Worm (Caenorhabditis elegans): ENCODE data around the gene F17E5.2.
A peak's percentile ranks its signal among the peaks of the same experiment; 100 is the strongest.

The F17E5.2 gene

ce11 chrX:12393786-12394308, at the start of gene F17E5.2:
Gene F17E5.2, plus strand, starts transcription at chrX:12394258.
- TF ChIP-seq ztf-23 (GFP tag; IDR thresholded peaks at IDR 0.05) (no peak; the same call in none of the 2 replicates), T22C8.4 (GFP tag; IDR thresholded peaks at IDR 0.05) (no peak), med-1 (GFP tag; optimal IDR thresholded peaks at IDR 0.05; ENCODE audit: insufficient read depth) (no peak), ref-1 (GFP tag; conservative IDR thresholded peaks at IDR 0.05) (no peak), cog-1 (tag; optimal IDR thresholded peaks at IDR 0.05) (peak; percentile 94)

DNA sequence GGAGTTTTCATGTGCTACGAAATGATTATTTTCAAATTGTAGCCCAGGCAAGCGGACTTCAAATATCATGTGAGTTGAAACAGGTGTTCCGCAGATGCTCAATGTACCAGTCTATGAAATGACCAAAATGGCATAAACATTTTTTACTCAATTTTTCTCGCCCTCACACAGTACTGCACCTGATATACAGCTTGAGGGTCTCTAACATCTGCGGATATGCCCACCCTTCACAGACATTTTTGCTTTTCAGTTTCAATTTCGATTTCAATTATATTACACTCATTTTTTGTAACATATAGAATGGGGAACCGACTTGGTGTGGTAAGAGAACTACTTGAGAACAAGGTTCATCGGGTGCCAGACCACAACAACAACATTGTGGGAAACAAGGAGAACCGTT, 47.3 kb upstream of the F17E5.2 start, which contains the start of gene F42F12.11:
Gene F42F12.11 (plus strand): TSS at position 301 of the 400 bp plus-strand sequence.
- TF ChIP-seq med-1 (GFP tag; optimal IDR thresholded peaks at IDR 0.05; ENCODE audit: insufficient read depth) (no peak), ztf-23 (GFP tag; IDR thresholded peaks at IDR 0.05) (no peak), cog-1 (tag; optimal IDR thresholded peaks at IDR 0.05) (no peak), T22C8.4 (GFP tag; IDR thresholded peaks at IDR 0.05) (no peak), ztf-29 (GFP tag; IDR thresholded peaks at IDR 0.05) (no peak), ref-1 (GFP tag; conservative IDR thresholded peaks at IDR 0.05) (no peak), klf-2 (GFP tag; conservative IDR thresholded peaks at IDR 0.05) (no peak), flt-1 (GFP tag; IDR thresholded peaks at IDR 0.05) (no peak)

DNA sequence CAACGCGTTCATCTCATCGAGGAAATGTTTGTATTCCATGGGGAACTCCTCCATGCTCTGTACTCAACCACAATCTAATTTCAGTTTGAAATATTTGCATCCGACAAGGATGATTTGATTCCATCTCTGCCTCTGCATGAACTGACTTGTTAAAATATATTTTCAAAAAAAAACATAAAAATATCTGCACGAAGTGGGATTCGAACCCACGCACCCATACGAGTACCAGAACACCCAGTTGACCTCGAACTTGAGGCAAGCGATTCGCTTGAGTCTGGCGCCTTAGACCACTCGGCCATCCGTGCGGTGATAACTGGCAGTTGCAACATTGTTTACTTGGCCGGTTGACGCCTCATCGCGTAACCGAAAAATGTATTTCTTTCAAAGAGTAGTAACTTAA, 46.2 kb upstream of the F17E5.2 start:
- TF ChIP-seq tab-1 (GFP tag; IDR thresholded peaks at IDR 0.05) (peak; percentile 73; the same call in 1 of the 2 replicates), T22C8.4 (GFP tag; IDR thresholded peaks at IDR 0.05) (0 out of 2 replicates have a peak, but pooled peaks have one; percentile 19), klf-2 (GFP tag; conservative IDR thresholded peaks at IDR 0.05) (no peak; the same call in 1 of the 2 replicates), med-1 (GFP tag; optimal IDR thresholded peaks at IDR 0.05; ENCODE audit: insufficient read depth) (no peak), ref-1 (GFP tag; conservative IDR thresholded peaks at IDR 0.05) (0 out of 2 replicates have a peak, but pooled peaks have one; percentile 21), flt-1 (GFP tag; IDR thresholded peaks at IDR 0.05) (no peak), ztf-23 (GFP tag; IDR thresholded peaks at IDR 0.05) (0 out of 2 replicates have a peak, but pooled peaks have one; percentile 7), ztf-29 (GFP tag; IDR thresholded peaks at IDR 0.05) (0 out of 2 replicates have a peak, but pooled peaks have one; percentile 31)

DNA sequence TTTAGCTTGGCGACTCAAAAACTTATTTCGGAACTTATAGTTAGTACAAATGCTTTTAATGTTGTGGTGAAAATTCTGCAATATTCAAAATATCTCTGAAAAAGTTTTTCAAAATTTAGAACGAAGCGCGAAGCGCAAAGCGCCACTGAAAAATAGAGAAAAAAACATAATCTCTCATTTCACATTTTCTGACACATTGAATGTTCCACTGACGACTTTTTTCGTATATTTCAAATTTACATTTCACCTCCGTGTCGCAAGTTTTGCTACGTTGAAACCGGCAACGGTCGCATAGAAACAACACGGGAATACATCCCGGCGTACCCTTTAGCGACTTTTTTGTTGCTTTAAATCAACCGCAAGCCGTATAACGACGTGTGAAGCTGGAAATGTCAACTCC, 45.7 kb upstream of the F17E5.2 start, which contains the start of gene F42F12.14:
Gene F42F12.14 (plus strand): TSS at position 301 of the 400 bp plus-strand sequence.
- TF ChIP-seq flt-1 (GFP tag; IDR thresholded peaks at IDR 0.05): no peak
- no peak for TF ChIP-seq klf-2 (GFP tag; conservative IDR thresholded peaks at IDR 0.05)
- no peak for TF ChIP-seq med-1 (GFP tag; optimal IDR thresholded peaks at IDR 0.05; ENCODE audit: insufficient read depth)
- TF ChIP-seq cog-1 (tag; optimal IDR thresholded peaks at IDR 0.05): no peak
- TF ChIP-seq ztf-23 (GFP tag; IDR thresholded peaks at IDR 0.05): no peak

DNA sequence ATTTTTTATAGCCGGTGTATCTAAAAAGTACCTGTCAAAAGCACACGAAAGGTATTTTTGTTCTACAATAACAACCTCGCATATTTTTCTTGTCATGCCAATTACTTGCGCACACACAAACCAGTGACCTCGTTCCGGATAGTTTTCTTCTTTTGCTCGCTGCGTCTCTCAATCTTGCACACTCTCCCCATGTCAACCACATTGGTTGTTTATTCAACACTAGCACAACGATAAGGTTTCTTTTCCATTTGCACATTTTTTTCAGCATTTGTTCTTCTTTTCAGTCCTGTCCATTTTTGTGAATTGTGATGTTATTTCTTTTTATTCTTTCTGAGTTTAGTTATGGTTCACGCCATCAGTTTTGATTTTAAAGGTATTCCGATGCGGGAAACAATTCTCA, 43.9 kb upstream of the F17E5.2 start, which contains the start of gene F42F12.3:
Gene F42F12.3 (plus strand): TSS at position 372 of the 400 bp plus-strand sequence.
- no peak for TF ChIP-seq flt-1 (GFP tag; IDR thresholded peaks at IDR 0.05)
- TF ChIP-seq tab-1 (GFP tag; IDR thresholded peaks at IDR 0.05): no peak
- no peak for TF ChIP-seq T22C8.4 (GFP tag; IDR thresholded peaks at IDR 0.05)
- TF ChIP-seq ztf-23 (GFP tag; IDR thresholded peaks at IDR 0.05): no peak
- TF ChIP-seq med-1 (GFP tag; optimal IDR thresholded peaks at IDR 0.05; ENCODE audit: insufficient read depth): no peak
- TF ChIP-seq ztf-29 (GFP tag; IDR thresholded peaks at IDR 0.05): no peak
- no peak for TF ChIP-seq ref-1 (GFP tag; conservative IDR thresholded peaks at IDR 0.05)
- no peak for TF ChIP-seq cog-1 (tag; optimal IDR thresholded peaks at IDR 0.05)
- no peak for TF ChIP-seq klf-2 (GFP tag; conservative IDR thresholded peaks at IDR 0.05)

- TF ChIP-seq tab-1 (GFP tag; IDR thresholded peaks at IDR 0.05) (no peak), ztf-23 (GFP tag; IDR thresholded peaks at IDR 0.05) (no peak), T22C8.4 (GFP tag; IDR thresholded peaks at IDR 0.05) (no peak), med-1 (GFP tag; optimal IDR thresholded peaks at IDR 0.05; ENCODE audit: insufficient read depth) (no peak), ztf-29 (GFP tag; IDR thresholded peaks at IDR 0.05) (no peak), ref-1 (GFP tag; conservative IDR thresholded peaks at IDR 0.05) (no peak), cog-1 (tag; optimal IDR thresholded peaks at IDR 0.05) (no peak), klf-2 (GFP tag; conservative IDR thresholded peaks at IDR 0.05) (no peak), flt-1 (GFP tag; IDR thresholded peaks at IDR 0.05) (no peak)
Measured at ce11 chrX:12352872-12353271, 41.2 kb upstream of the F17E5.2 start, which contains the start of gene F42F12.4. Gene F42F12.4, minus strand, starts transcription at chrX:12352947.

ce11 chrX:12356581-12356980, 37.5 kb upstream of the F17E5.2 start, which contains the start of gene nspc-12:
Gene nspc-12, minus strand, starts transcription at chrX:12356681.
- TF ChIP-seq klf-2 (GFP tag; conservative IDR thresholded peaks at IDR 0.05): no peak
- no peak for TF ChIP-seq cog-1 (tag; optimal IDR thresholded peaks at IDR 0.05)
- TF ChIP-seq ref-1 (GFP tag; conservative IDR thresholded peaks at IDR 0.05): no peak
- no peak for TF ChIP-seq ztf-23 (GFP tag; IDR thresholded peaks at IDR 0.05)
- TF ChIP-seq med-1 (GFP tag; optimal IDR thresholded peaks at IDR 0.05; ENCODE audit: insufficient read depth): no peak
- TF ChIP-seq tab-1 (GFP tag; IDR thresholded peaks at IDR 0.05): no peak
- TF ChIP-seq T22C8.4 (GFP tag; IDR thresholded peaks at IDR 0.05): no peak

DNA sequence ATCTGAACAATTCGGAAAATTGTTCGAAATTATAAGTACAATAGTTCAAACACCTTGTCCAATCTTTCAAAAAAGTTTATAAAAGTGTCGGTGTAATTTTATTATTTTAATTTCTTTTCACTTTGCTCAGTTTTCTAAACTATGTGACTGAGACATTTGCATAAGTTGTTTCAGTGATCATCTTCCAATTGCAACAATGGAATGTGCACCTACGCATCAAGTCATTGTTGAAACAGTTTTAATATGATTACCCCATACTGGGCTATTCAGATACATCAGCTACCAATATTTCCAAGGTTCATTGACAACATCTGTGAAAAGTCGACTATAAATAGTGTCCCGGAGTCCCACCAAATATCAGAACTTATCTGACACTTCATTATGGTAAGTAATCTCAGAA, 36.9 kb upstream of the F17E5.2 start, which contains the start of gene nspc-13:
Gene nspc-13 (plus strand): TSS at position 301 of the 400 bp plus-strand sequence.
- TF ChIP-seq med-1 (GFP tag; optimal IDR thresholded peaks at IDR 0.05; ENCODE audit: insufficient read depth) (no peak), T22C8.4 (GFP tag; IDR thresholded peaks at IDR 0.05) (no peak), ref-1 (GFP tag; conservative IDR thresholded peaks at IDR 0.05) (no peak), cog-1 (tag; optimal IDR thresholded peaks at IDR 0.05) (no peak), flt-1 (GFP tag; IDR thresholded peaks at IDR 0.05) (no peak), tab-1 (GFP tag; IDR thresholded peaks at IDR 0.05) (no peak), ztf-29 (GFP tag; IDR thresholded peaks at IDR 0.05) (no peak), klf-2 (GFP tag; conservative IDR thresholded peaks at IDR 0.05) (no peak), ztf-23 (GFP tag; IDR thresholded peaks at IDR 0.05) (no peak)

DNA sequence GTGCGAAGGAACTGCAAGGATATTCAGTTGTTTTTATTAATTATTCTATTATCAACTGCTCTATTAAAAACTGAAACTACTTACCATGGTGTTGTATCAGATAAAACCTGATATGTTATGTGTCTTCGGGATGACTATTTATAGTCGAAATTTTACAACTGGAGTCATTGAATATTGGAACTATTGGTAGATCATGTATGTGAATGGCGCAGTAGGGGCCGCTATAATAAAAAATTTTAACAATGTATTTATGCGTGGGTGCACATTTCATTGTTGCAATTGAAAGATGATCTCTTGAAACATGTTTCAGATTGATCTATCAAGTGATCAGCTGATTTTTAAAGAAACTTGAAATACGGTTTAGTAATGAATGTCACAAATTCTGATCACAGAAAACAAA, 35.1 kb upstream of the F17E5.2 start, which contains the start of gene nspc-14:
Gene nspc-14 (minus strand): TSS at position 101 of the 400 bp plus-strand sequence.
- TF ChIP-seq ref-1 (GFP tag; conservative IDR thresholded peaks at IDR 0.05) (no peak), klf-2 (GFP tag; conservative IDR thresholded peaks at IDR 0.05) (no peak), cog-1 (tag; optimal IDR thresholded peaks at IDR 0.05) (no peak), tab-1 (GFP tag; IDR thresholded peaks at IDR 0.05) (no peak), ztf-23 (GFP tag; IDR thresholded peaks at IDR 0.05) (no peak)
